Worm (Caenorhabditis elegans): ENCODE results near the gene W07A12.8.

DNA sequence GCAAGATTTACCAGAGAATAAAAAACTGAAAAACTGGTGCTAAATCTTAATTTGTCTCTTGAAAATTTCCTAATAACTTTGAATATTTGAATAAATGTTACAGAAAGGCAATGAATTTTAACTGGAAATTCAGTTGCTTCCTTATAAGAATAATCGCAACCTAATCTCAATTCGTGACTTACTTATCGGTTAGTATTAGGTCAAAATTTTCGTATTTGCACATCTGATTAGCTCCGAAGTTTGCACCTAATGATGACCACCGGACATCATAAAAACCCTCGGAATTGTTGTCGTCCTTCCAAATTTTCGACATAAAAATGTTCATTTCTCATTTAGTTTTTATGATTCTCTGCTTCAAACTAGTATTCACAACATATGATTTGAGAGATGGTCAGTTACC, 27.8 kb downstream of the W07A12.8 start, which contains the start of gene C16D2.3:
- TF ChIP-seq unc-62 (GFP tag; optimal IDR thresholded peaks at IDR 0.05), result no peak
- TF ChIP-seq hlh-4 (tag; optimal IDR thresholded peaks at IDR 0.05), result no peak
- no peak for TF ChIP-seq lir-3 (tag; optimal IDR thresholded peaks at IDR 0.05; ENCODE audit: poor library complexity)
